Fruit fly (Drosophila melanogaster): Measurements from ENCODE around the gene frac.
A peak's percentile ranks its signal among the peaks of the same experiment; 100 is the strongest.

Gene frac

DNA sequence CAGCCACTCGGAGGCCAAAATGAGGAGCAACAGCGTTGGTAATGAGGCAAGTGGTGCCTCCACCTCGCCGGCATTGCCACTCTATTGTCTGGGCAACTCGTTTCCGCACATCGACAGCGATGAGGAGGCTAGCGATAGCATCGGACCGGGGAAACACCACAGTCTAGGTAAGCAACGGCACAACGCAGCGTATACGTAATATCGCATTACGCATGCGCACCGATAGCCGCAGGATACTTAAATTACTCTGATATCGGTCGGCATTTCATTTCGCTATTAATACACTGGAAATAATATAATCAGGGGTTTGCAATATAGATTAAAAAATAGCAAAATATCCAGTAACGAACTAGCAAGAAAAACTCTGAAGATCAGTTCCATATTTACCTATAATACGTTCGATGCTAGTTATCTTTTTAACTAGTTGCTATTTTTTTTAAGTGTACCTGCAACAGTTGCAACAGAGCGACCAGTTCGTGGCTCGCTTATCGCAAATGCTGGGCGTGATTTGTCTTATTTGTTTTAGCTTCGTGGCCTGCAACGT lies 55.1 kb downstream of the frac start:
- TF ChIP-seq CG12605 (GFP tag; IDR thresholded peaks at IDR 0.05) (peak; percentile 73), CG17806 (tag; optimal IDR thresholded peaks at IDR 0.05) (peak; percentile 16), gl (tag; optimal IDR thresholded peaks at IDR 0.05) (no peak), fd96Ca (GFP tag; IDR thresholded peaks at IDR 0.05) (peak; percentile 78), CG32121 (GFP tag; IDR thresholded peaks at IDR 0.05) (peak; percentile 86), rn (GFP tag; IDR thresholded peaks at IDR 0.05) (no peak; the same call in 1 of the 2 replicates), CG8301 (tag; optimal IDR thresholded peaks at IDR 0.05) (peak; percentile 60), Pif1A (GFP tag; optimal IDR thresholded peaks at IDR 0.05) (peak; percentile 40), CG8159 (tag; optimal IDR thresholded peaks at IDR 0.05) (peak; percentile 0), D1 (tag; optimal IDR thresholded peaks at IDR 0.05) (no peak), EcR (GFP tag; optimal IDR thresholded peaks at IDR 0.05) (no peak), Ets98B (GFP tag; IDR thresholded peaks at IDR 0.05) (peak; percentile 53), CG34367 (tag; optimal IDR thresholded peaks at IDR 0.05) (no peak), CG9948 (tag; optimal IDR thresholded peaks at IDR 0.05) (no peak), CG14655 (GFP tag; optimal IDR thresholded peaks at IDR 0.05) (peak; percentile 56), CG4496 (GFP tag; IDR thresholded peaks at IDR 0.05) (peak; percentile 80)

All from whole organism, pupa.